Fruit fly (Drosophila melanogaster) whole organism, embryonic: ENCODE measurements around the gene Ptx1.

Experiments used
- CG1024 ChIP-seq: fragments of 200-800 bp; sonication (Bioruptor generic); IDR thresholded peaks from 2 replicates; pipeline ENCODE4 v1.3.6; 2022; ENCODE audit warnings: missing biosample characterization, missing genetic modification characterization
- CG10431 ChIP-seq: fragments of 200-800 bp; sonication (Bioruptor generic); optimal IDR thresholded peaks from 3 replicates; lab custom pipeline; 2018; ENCODE audit warnings: missing biosample characterization, mild to moderate bottlenecking, missing genetic modification characterization
- CG12391 ChIP-seq: fragments of 200-800 bp; sonication (Bioruptor generic); optimal IDR thresholded peaks from 3 replicates; lab custom pipeline; 2018; ENCODE audit warnings: missing biosample characterization, mild to moderate bottlenecking, missing genetic modification characterization, moderate library complexity
- CG12744 ChIP-seq: fragments of 200-800 bp; sonication (Bioruptor generic); optimal IDR thresholded peaks from 2 replicates; lab custom pipeline; 2016; ENCODE audit warnings: missing biosample characterization, missing genetic modification characterization
- CG13894 ChIP-seq: fragments of 200-800 bp; sonication (Bioruptor generic); optimal IDR thresholded peaks from 3 replicates; lab custom pipeline; 2018; ENCODE audit warnings: missing biosample characterization, mild to moderate bottlenecking, missing genetic modification characterization, moderate library complexity
- CG14710 ChIP-seq: fragments of 200-800 bp; sonication (Bioruptor generic); optimal IDR thresholded peaks from 3 replicates; lab custom pipeline; 2019; ENCODE audit warnings: missing biosample characterization, mild to moderate bottlenecking, missing genetic modification characterization, moderate library complexity
- CG14965 ChIP-seq: fragments of 200-800 bp; sonication (Bioruptor generic); optimal IDR thresholded peaks from 2 replicates; lab custom pipeline; 2016; ENCODE audit warnings: missing biosample characterization, missing genetic modification characterization, borderline replicate concordance
- CG18476 ChIP-seq: fragments of 200-800 bp; sonication (Bioruptor generic); optimal IDR thresholded peaks from 2 replicates; lab custom pipeline; 2016; ENCODE audit warnings: missing biosample characterization, mild to moderate bottlenecking, missing genetic modification characterization
- CG2678 ChIP-seq: fragments of 200-800 bp; sonication (Bioruptor generic); optimal IDR thresholded peaks from 3 replicates; lab custom pipeline; 2019; ENCODE audit warnings: missing biosample characterization, mild to moderate bottlenecking, missing genetic modification characterization, moderate library complexity
- CG2889 ChIP-seq: fragments of 200-800 bp; sonication (Bioruptor generic); IDR thresholded peaks from 3 replicates; pipeline ENCODE4 v1.3.6; 2022; ENCODE audit warnings: missing biosample characterization, missing genetic modification characterization
- CG30431 ChIP-seq: fragments of 200-800 bp; sonication (Bioruptor generic); optimal IDR thresholded peaks from 2 replicates; lab custom pipeline; 2017; ENCODE audit warnings: missing biosample characterization, missing genetic modification characterization
- CG31365 ChIP-seq: fragments of 200-800 bp; sonication (Bioruptor generic); optimal IDR thresholded peaks from 2 replicates; lab custom pipeline; 2018; ENCODE audit warnings: missing biosample characterization, mild to moderate bottlenecking, missing genetic modification characterization
- CG3726 ChIP-seq: fragments of 200-800 bp; sonication (Bioruptor generic); IDR thresholded peaks from 3 replicates; pipeline ENCODE4, ENCODE4 v1.3.6; 2022; ENCODE audit warnings: missing biosample characterization, missing genetic modification characterization
- CG4854 ChIP-seq: fragments of 200-800 bp; sonication (Bioruptor generic); optimal IDR thresholded peaks from 2 replicates; lab custom pipeline; 2016; ENCODE audit warnings: missing biosample characterization, missing genetic modification characterization, inconsistent platforms
- CG6689 ChIP-seq: fragments of 200-800 bp; sonication (Bioruptor generic); IDR thresholded peaks from 2 replicates; pipeline ENCODE4 v1.3.6; 2022; ENCODE audit warnings: missing biosample characterization, missing genetic modification characterization
- CG6854 ChIP-seq: fragments of 200-800 bp; sonication (Bioruptor generic); optimal IDR thresholded peaks from 3 replicates; lab custom pipeline; 2017; ENCODE audit warnings: missing biosample characterization, mild to moderate bottlenecking, missing genetic modification characterization
- CG7987 ChIP-seq: fragments of 200-800 bp; sonication (Bioruptor generic); optimal IDR thresholded peaks from 2 replicates; lab custom pipeline; 2018; ENCODE audit warnings: missing biosample characterization, mild to moderate bottlenecking, missing genetic modification characterization, moderate library complexity
- CTCF ChIP-seq: fragments of 200-800 bp; sonication (Bioruptor generic); optimal IDR thresholded peaks from 2 replicates; lab custom pipeline; 2017; ENCODE audit warnings: missing biosample characterization, mild to moderate bottlenecking, missing genetic modification characterization, moderate library complexity
- Camta ChIP-seq: fragments of 200-800 bp; sonication (Bioruptor generic); optimal IDR thresholded peaks from 2 replicates; lab custom pipeline; 2016; ENCODE audit warnings: missing biosample characterization, missing genetic modification characterization
- Dbx ChIP-seq: fragments of 200-800 bp; sonication (Bioruptor generic); IDR thresholded peaks from 3 replicates; pipeline ENCODE4 v1.3.6; 2022; ENCODE audit warnings: missing biosample characterization, missing genetic modification characterization
- Deaf1 ChIP-seq: fragments of 200-800 bp; optimal IDR thresholded peaks from 3 replicates; lab custom pipeline; 2019; ENCODE audit warnings: missing biosample characterization, mild to moderate bottlenecking, missing genetic modification characterization, moderate library complexity
- Doc3 ChIP-seq: fragments of 200-800 bp; sonication (Bioruptor generic); IDR thresholded peaks from 3 replicates; pipeline ENCODE4 v1.3.6; 2022; ENCODE audit warnings: missing biosample characterization, missing genetic modification characterization; ENCODE audit not compliant: partially characterized antibody
- E2f1 ChIP-seq: fragments of 200-800 bp; sonication (Bioruptor generic); IDR thresholded peaks from 2 replicates; pipeline ENCODE4 v1.3.6; 2022; ENCODE audit warnings: missing biosample characterization, missing genetic modification characterization
- Eip74EF ChIP-seq, 2 experiments: fragments of 200-800 bp in 1 of 2; fragments of >200 bp in 1 of 2; sonication (Bioruptor generic) in 1 of 2; optimal IDR thresholded peaks; 2 replicates each; lab custom pipeline; 2017 to 2019; ENCODE audit warnings: missing biosample characterization in 2 of 2, missing genetic modification characterization in 2 of 2, mild to moderate bottlenecking in 1 of 2, moderate library complexity in 1 of 2
- H2.0 ChIP-seq: fragments of 200-800 bp; sonication (Bioruptor generic); IDR thresholded peaks from 2 replicates; pipeline ENCODE4 v1.3.6; 2022; ENCODE audit warnings: missing biosample characterization, missing genetic modification characterization
- HLH3B ChIP-seq: fragments of 200-800 bp; sonication (Bioruptor generic); IDR thresholded peaks from 2 replicates; pipeline ENCODE4 v1.3.6; 2022; ENCODE audit warnings: missing biosample characterization, missing genetic modification characterization
- MESR4 ChIP-seq: fragments of 200-800 bp; sonication (Bioruptor generic); optimal IDR thresholded peaks from 2 replicates; lab custom pipeline; 2018; ENCODE audit warnings: missing biosample characterization, mild to moderate bottlenecking, missing genetic modification characterization, moderate library complexity
- Nf-YB ChIP-seq: fragments of 200-800 bp; sonication (Bioruptor generic); optimal IDR thresholded peaks from 3 replicates; lab custom pipeline; 2019; ENCODE audit warnings: missing biosample characterization, mild to moderate bottlenecking, missing genetic modification characterization, moderate library complexity
- Stat92E ChIP-seq, 3 experiments: fragments of >200 bp in 2 of 3; fragments of 200-800 bp in 1 of 3; sonication (Bioruptor generic) in 1 of 3; optimal IDR thresholded peaks; 2 replicates each; lab custom pipeline; 2017 to 2019; ENCODE audit warnings: missing biosample characterization in 3 of 3, missing genetic modification characterization in 3 of 3, mild to moderate bottlenecking in 1 of 3, moderate library complexity in 1 of 3
- al ChIP-seq: fragments of 200-800 bp; sonication (Bioruptor generic); IDR thresholded peaks from 2 replicates; pipeline ENCODE4 v1.3.6; 2022; ENCODE audit warnings: missing biosample characterization, missing genetic modification characterization
- aop ChIP-seq: fragments of 200-800 bp; sonication (Bioruptor generic); IDR thresholded peaks from 2 replicates; pipeline ENCODE4 v1.3.6; 2022; ENCODE audit warnings: missing biosample characterization, missing genetic modification characterization
- crc ChIP-seq: fragments of 200-800 bp; sonication (Bioruptor generic); optimal IDR thresholded peaks from 2 replicates; lab custom pipeline; 2016; ENCODE audit warnings: missing biosample characterization, missing genetic modification characterization
- disco-r ChIP-seq: fragments of 200-800 bp; sonication (Bioruptor generic); optimal IDR thresholded peaks from 2 replicates; lab custom pipeline; 2016; ENCODE audit warnings: missing biosample characterization, missing genetic modification characterization
- dpn ChIP-seq, 2 experiments: fragments of 200-800 bp; sonication (Bioruptor generic); optimal IDR thresholded peaks; 3 replicates each; lab custom pipeline; 2016; ENCODE audit warnings: missing biosample characterization in 2 of 2, missing genetic modification characterization in 2 of 2
- dysf ChIP-seq: fragments of 200-800 bp; sonication (Bioruptor generic); IDR thresholded peaks from 3 replicates; pipeline ENCODE4 v1.3.6; 2022; ENCODE audit warnings: missing biosample characterization, missing genetic modification characterization
- esg ChIP-seq: fragments of 200-800 bp; sonication (Bioruptor generic); conservative IDR thresholded peaks from 2 replicates; pipeline ENCODE4 v1.3.6; 2022; ENCODE audit warnings: missing biosample characterization, missing genetic modification characterization
- eve ChIP-seq, 2 experiments: fragments of >200 bp; optimal IDR thresholded peaks; 2 replicates each; lab custom pipeline; 2017; ENCODE audit warnings: missing biosample characterization in 2 of 2, missing genetic modification characterization in 2 of 2
- eyg ChIP-seq: fragments of 200-800 bp; sonication (Bioruptor generic); optimal IDR thresholded peaks from 3 replicates; lab custom pipeline; 2016; ENCODE audit warnings: missing biosample characterization, missing genetic modification characterization
- ham ChIP-seq: fragments of 200-800 bp; sonication (Bioruptor generic); IDR thresholded peaks from 2 replicates; pipeline ENCODE4 v1.3.6; 2022; ENCODE audit warnings: missing biosample characterization, missing genetic modification characterization
- hb ChIP-seq: fragments of 200-800 bp; sonication (Bioruptor generic); IDR thresholded peaks from 3 replicates; pipeline ENCODE4 v1.3.6; 2022; ENCODE audit warnings: missing biosample characterization, missing genetic modification characterization; ENCODE audit not compliant: partially characterized antibody
- hth ChIP-seq: fragments of >200 bp; optimal IDR thresholded peaks from 2 replicates; lab custom pipeline; 2017; ENCODE audit warnings: inconsistent platforms
- lbe ChIP-seq: fragments of 200-800 bp; sonication (Bioruptor generic); optimal IDR thresholded peaks from 2 replicates; lab custom pipeline; 2016; ENCODE audit warnings: missing biosample characterization, mild to moderate bottlenecking, missing genetic modification characterization
- lov ChIP-seq, 2 experiments: fragments of 200-800 bp in 1 of 2; fragments of >200 bp in 1 of 2; sonication (Bioruptor generic) in 1 of 2; IDR thresholded peaks in 1 of 2; optimal IDR thresholded peaks in 1 of 2; 2 replicates in 1 of 2; 3 replicates in 1 of 2; pipeline versions ENCODE4 v1.3.6 to Lab custom; 2017 to 2022; ENCODE audit warnings: missing biosample characterization in 1 of 2, missing genetic modification characterization in 1 of 2
- maf-S ChIP-seq: fragments of 200-800 bp; sonication (Bioruptor generic); optimal IDR thresholded peaks from 2 replicates; lab custom pipeline; 2016; ENCODE audit warnings: missing biosample characterization, missing genetic modification characterization
- oc ChIP-seq: fragments of 200-800 bp; sonication (Bioruptor generic); optimal IDR thresholded peaks from 2 replicates; lab custom pipeline; 2018; ENCODE audit warnings: missing biosample characterization, mild to moderate bottlenecking, missing genetic modification characterization, moderate library complexity
- phol ChIP-seq: fragments of 200-800 bp; sonication (Bioruptor generic); optimal IDR thresholded peaks from 3 replicates; lab custom pipeline; 2018; ENCODE audit warnings: missing biosample characterization, mild to moderate bottlenecking, missing genetic modification characterization, moderate library complexity
- sd ChIP-seq: fragments of 200-800 bp; sonication (Bioruptor generic); optimal IDR thresholded peaks from 3 replicates; lab custom pipeline; 2018; ENCODE audit warnings: missing biosample characterization, mild to moderate bottlenecking, missing genetic modification characterization, moderate library complexity
- sens ChIP-seq: fragments of 200-800 bp; sonication (Bioruptor generic); peaks from one replicate; lab custom pipeline; 2016; ENCODE audit warnings: missing biosample characterization, missing genetic modification characterization
- twi ChIP-seq: fragments of 200-800 bp; optimal IDR thresholded peaks from 2 replicates; lab custom pipeline; 2019; ENCODE audit warnings: missing biosample characterization, mild to moderate bottlenecking, missing genetic modification characterization, moderate library complexity
- unpg ChIP-seq: fragments of 200-800 bp; sonication (Bioruptor generic); optimal IDR thresholded peaks from 3 replicates; lab custom pipeline; 2018; ENCODE audit warnings: missing biosample characterization, mild to moderate bottlenecking, missing genetic modification characterization, moderate library complexity

Gene Ptx1

dm6 chr3R:30888550-30889259 is 23.8 kb upstream of the Ptx1 start, which contains the start of gene Sap-r (continued):
- TF ChIP-seq esg (GFP tag; lab: Robert Waterston, UW) (no peak), phol (peak; percentile 49), CG30431 (GFP tag; lab: Kevin White, UChicago) (no peak), twi (tag; lab: Kevin White, UChicago) (no peak), CG3726 (GFP tag; lab: Robert Waterston, UW) (no peak), CG12744 (GFP tag; lab: Kevin White, UChicago) (no peak), sd (peak; percentile 6), Deaf1 (tag; lab: Kevin White, UChicago) (no peak), Doc3 (GFP tag; lab: Robert Waterston, UW) (no peak; the same call in 2 of the 3 replicates), unpg (GFP tag; lab: Kevin White, UChicago) (no peak), Stat92E (GFP tag; optimal IDR thresholded peaks at IDR 0.05; lab: Kevin White, UChicago) (no peak), eyg (GFP tag; lab: Kevin White, UChicago) (no peak), eve (GFP tag; optimal IDR thresholded peaks at IDR 0.05; lab: Kevin White, UChicago) (no peak), CG6854 (GFP tag; lab: Kevin White, UChicago) (no peak), CG31365 (tag; lab: Kevin White, UChicago) (no peak), CG14965 (no peak), dpn (GFP tag; optimal IDR thresholded peaks at IDR 0.05; lab: Kevin White, UChicago) (no peak), ham (GFP tag; lab: Robert Waterston, UW) (no peak), CG18476 (GFP tag; lab: Kevin White, UChicago) (no peak), dysf (GFP tag; lab: Robert Waterston, UW) (no peak), maf-S (GFP tag; lab: Kevin White, UChicago) (peak; percentile 23), CG1024 (GFP tag; lab: Robert Waterston, UW) (no peak), disco-r (no peak), aop (GFP tag; lab: Robert Waterston, UW) (no peak), CG14710 (peak; percentile 88), H2.0 (no peak), E2f1 (GFP tag; lab: Robert Waterston, UW) (no peak), Camta (GFP tag; lab: Kevin White, UChicago) (no peak), CTCF (peak; percentile 77), CG7987 (GFP tag; lab: Kevin White, UChicago) (no peak), CG2678 (tag; lab: Kevin White, UChicago) (no peak), sens (GFP tag; lab: Kevin White, UChicago) (peak; percentile 83), CG13894 (tag; lab: Kevin White, UChicago) (peak; percentile 52), al (no peak), hth (lab: Kevin White, UChicago) (no peak), lbe (GFP tag; lab: Kevin White, UChicago) (peak; percentile 1), oc (no peak), CG6689 (GFP tag; lab: Robert Waterston, UW) (no peak), HLH3B (GFP tag; lab: Robert Waterston, UW) (no peak), CG2889 (GFP tag; lab: Robert Waterston, UW) (no peak), CG4854 (peak; percentile 30), CG12391 (tag; lab: Kevin White, UChicago) (peak; percentile 22), lov (optimal IDR thresholded peaks at IDR 0.05; lab: Kevin White, UChicago) (no peak), lov (GFP tag; IDR thresholded peaks at IDR 0.05; lab: Robert Waterston, UW) (no peak), Nf-YB (GFP tag; lab: Kevin White, UChicago) (peak; percentile 76), Eip74EF (GFP tag; optimal IDR thresholded peaks at IDR 0.05; lab: Kevin White, UChicago) (no peak), hb (GFP tag; lab: Robert Waterston, UW) (peak; percentile 68; the same call in 2 of the 3 replicates), CG10431 (no peak), MESR4 (GFP tag; lab: Kevin White, UChicago) (peak; percentile 96), Dbx (GFP tag; lab: Robert Waterston, UW) (0 out of 3 replicates have a peak, but pooled peaks have one; percentile 31), crc (GFP tag; lab: Kevin White, UChicago) (no peak)
